Fruit fly (Drosophila melanogaster): ENCODE measurements around the gene CG17298.

DNA sequence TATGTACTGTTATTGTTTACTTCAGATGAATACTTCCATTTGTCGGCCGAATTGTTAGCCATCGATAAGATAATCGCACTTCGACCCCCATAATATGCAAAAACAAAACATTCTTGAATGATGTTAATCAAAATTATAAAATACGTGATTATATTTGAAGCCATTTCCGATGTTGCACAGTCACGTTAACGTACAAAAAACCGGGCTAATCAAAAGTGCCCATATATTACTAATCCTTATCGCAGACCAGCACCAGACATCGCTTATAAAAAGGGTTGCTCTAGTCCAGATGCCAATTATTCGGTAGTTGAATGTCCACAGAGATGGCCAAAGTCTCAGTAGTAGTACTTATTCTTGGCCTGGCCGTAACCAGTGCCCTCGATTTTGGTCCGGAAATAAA, 40.7 kb upstream of the CG17298 start, which contains the start of gene CG5892:
- TF ChIP-seq dsf (GFP tag; optimal IDR thresholded peaks at IDR 0.05; ENCODE audit: borderline replicate concordance), result no peak
- no peak for TF ChIP-seq dmrt93B (GFP tag; optimal IDR thresholded peaks at IDR 0.05)
- TF ChIP-seq Hr78 (GFP tag; optimal IDR thresholded peaks at IDR 0.05), result no peak

Data from whole organism, wandering third instar larva.